Worm (Caenorhabditis elegans): Measurements from ENCODE around the gene nhr-80.

ce11 chrIII:2919-3371 is 11.7 kb downstream of the nhr-80 start, which contains the start of the genes fbxa-6, cTel54X.2 and npr-30:
- no peak for TF ChIP-seq gei-8 (GFP tag; optimal IDR thresholded peaks at IDR 0.05)
- TF ChIP-seq F10B5.3 (tag; optimal IDR thresholded peaks at IDR 0.05) = no peak
- no peak for TF ChIP-seq snpc-1.2 (GFP tag; IDR thresholded peaks at IDR 0.05)
- no peak for TF ChIP-seq nhr-76 (tag; optimal IDR thresholded peaks at IDR 0.05)
- TF ChIP-seq daf-8 (GFP tag; IDR thresholded peaks at IDR 0.05) = no peak
- TF ChIP-seq lsy-2 (tag; optimal IDR thresholded peaks at IDR 0.05) = no peak
- peak; percentile 27 for TF ChIP-seq nhr-77 (tag; optimal IDR thresholded peaks at IDR 0.05)
- no peak for TF ChIP-seq zag-1 (tag; optimal IDR thresholded peaks at IDR 0.05)
- no peak for TF ChIP-seq pha-4 (GFP tag; IDR thresholded peaks at IDR 0.05)
- TF ChIP-seq pha-4 (tag; optimal IDR thresholded peaks at IDR 0.05) = no peak
- no peak for TF ChIP-seq ztf-11 (tag; optimal IDR thresholded peaks at IDR 0.05)
- TF ChIP-seq T20F7.1 (GFP tag; optimal IDR thresholded peaks at IDR 0.05) = no peak
- TF ChIP-seq unc-62 (GFP tag; optimal IDR thresholded peaks at IDR 0.05 in 1 of 2) = no peak
- TF ChIP-seq unc-62 (tag; optimal IDR thresholded peaks at IDR 0.05) = no peak
- no peak for TF ChIP-seq rbr-2 (tag; optimal IDR thresholded peaks at IDR 0.05)

All from whole organism, L4 larva.